Fruit fly (Drosophila melanogaster) whole organism, adult: ENCODE measurements around the gene CG33307.

Experiments
- CG14711 ChIP-seq: fragments of 200-800 bp; sonication (Bioruptor generic); optimal IDR thresholded peaks from 2 replicates; lab custom pipeline; 2018; ENCODE audit warnings: missing biosample characterization, mild to moderate bottlenecking, missing genetic modification characterization, moderate library complexity
- Mnt ChIP-seq: fragments of 200-800 bp; sonication (Bioruptor generic); optimal IDR thresholded peaks from 2 replicates; lab custom pipeline; 2016; ENCODE audit warnings: missing biosample characterization, mild to moderate bottlenecking, missing genetic modification characterization
- bab1 ChIP-seq: fragments of 200-800 bp; sonication (Bioruptor generic); optimal IDR thresholded peaks from 3 replicates; lab custom pipeline; 2019; ENCODE audit warnings: missing biosample characterization, mild to moderate bottlenecking, missing genetic modification characterization, moderate library complexity
- kay ChIP-seq: fragments of 200-800 bp; sonication (Bioruptor generic); peaks from one replicate; lab custom pipeline; 2016; ENCODE audit warnings: missing biosample characterization, missing genetic modification characterization, borderline replicate concordance
- ovo ChIP-seq: fragments of 200-800 bp; sonication (Bioruptor generic); optimal IDR thresholded peaks from 2 replicates; lab custom pipeline; 2016; ENCODE audit warnings: missing biosample characterization, missing genetic modification characterization

- TF ChIP-seq ovo = no peak
- no peak for TF ChIP-seq CG14711 (tag; lab: Kevin White, UChicago)
- no peak for TF ChIP-seq bab1
- no peak for TF ChIP-seq kay (GFP tag; lab: Kevin White, UChicago)
- TF ChIP-seq Mnt (GFP tag; lab: Kevin White, UChicago) = no peak
These were observed 26.3 kb upstream of the CG33307 start for dm6 chr2L:13867653-13868052.
